Worm (Caenorhabditis elegans) whole organism, midembryonic: Measurements from ENCODE around the gene clec-165.

Experiments
- T22C8.4 ChIP-seq: fragments of 200-800 bp; sonication (Bioruptor generic); IDR thresholded peaks from 2 replicates; pipeline ENCODE4 v1.3.6; 2022; ENCODE audit warnings: missing genetic modification characterization, missing compliant biosample characterization
- cog-1 ChIP-seq: sonication (generic microtip); optimal IDR thresholded peaks from 2 replicates; lab custom pipeline; 2016; ENCODE audit warnings: missing genetic modification characterization, missing compliant biosample characterization
- flt-1 ChIP-seq: fragments of 200-800 bp; sonication (Bioruptor generic); IDR thresholded peaks from 2 replicates; pipeline ENCODE4 v1.3.6; 2022; ENCODE audit warnings: missing genetic modification characterization, missing compliant biosample characterization
- klf-2 ChIP-seq: fragments of 200-800 bp; sonication (Bioruptor generic); conservative IDR thresholded peaks from 2 replicates; pipeline ENCODE4 v1.3.6; 2022; ENCODE audit warnings: missing genetic modification reagents, missing genetic modification characterization, missing compliant biosample characterization
- med-1 ChIP-seq: sonication (generic microtip); optimal IDR thresholded peaks from 2 replicates; lab custom pipeline; 2017; ENCODE audit warnings: missing genetic modification characterization, mild to moderate bottlenecking, missing compliant biosample characterization, antibody characterized with exemption, missing genetic modification reagents; ENCODE audit not compliant: insufficient read depth
- ref-1 ChIP-seq: fragments of 200-800 bp; sonication (Bioruptor generic); conservative IDR thresholded peaks from 2 replicates; pipeline ENCODE4 v1.3.6; 2022; ENCODE audit warnings: missing genetic modification reagents, missing genetic modification characterization, missing compliant biosample characterization
- tab-1 ChIP-seq: fragments of 200-800 bp; sonication (Bioruptor generic); IDR thresholded peaks from 2 replicates; pipeline ENCODE4 v1.3.6; 2022; ENCODE audit warnings: missing genetic modification characterization, missing compliant biosample characterization
- ztf-23 ChIP-seq: fragments of 200-800 bp; sonication (Bioruptor generic); IDR thresholded peaks from 2 replicates; pipeline ENCODE4 v1.3.6; 2022; ENCODE audit warnings: missing genetic modification reagents, missing genetic modification characterization, missing compliant biosample characterization
- ztf-29 ChIP-seq: fragments of 200-800 bp; sonication (Bioruptor generic); IDR thresholded peaks from 2 replicates; pipeline ENCODE4 v1.3.6; 2022; ENCODE audit warnings: missing genetic modification reagents, missing genetic modification characterization, missing compliant biosample characterization

The clec-165 gene

DNA sequence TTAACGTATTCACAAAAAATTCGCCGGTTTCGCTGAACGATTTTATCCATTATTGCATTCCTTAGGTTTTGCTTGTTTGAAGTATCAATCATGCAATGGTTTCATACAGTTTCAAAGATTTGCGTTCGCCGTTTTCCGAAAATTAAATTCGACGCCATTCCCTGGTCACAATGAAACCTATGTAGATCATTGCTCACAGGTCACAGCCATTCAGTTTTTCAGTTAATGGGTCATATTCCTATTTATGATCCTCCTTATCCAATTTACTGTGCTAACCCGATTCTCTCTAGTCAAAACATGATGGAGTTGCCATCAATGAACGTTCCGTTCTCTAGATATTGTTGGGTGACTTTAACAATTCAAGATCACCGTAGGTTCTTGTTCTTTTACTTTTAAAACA lies 18.2 kb upstream of the clec-165 start, which contains the start of gene F38A1.13:
Gene F38A1.13 (plus strand): TSS at position 301 of the 400 bp plus-strand sequence.
- TF ChIP-seq med-1 (GFP tag; lab: Kevin White, UChicago): no peak
- no peak for TF ChIP-seq ztf-23 (GFP tag; lab: Robert Waterston, UW)
- TF ChIP-seq T22C8.4 (GFP tag; lab: Robert Waterston, UW): no peak
- TF ChIP-seq cog-1: no peak
- TF ChIP-seq klf-2 (GFP tag; lab: Robert Waterston, UW): no peak
- no peak for TF ChIP-seq ztf-29 (GFP tag; lab: Robert Waterston, UW)
- TF ChIP-seq ref-1: no peak
- TF ChIP-seq tab-1 (GFP tag; lab: Robert Waterston, UW): no peak
- TF ChIP-seq flt-1 (GFP tag; lab: Robert Waterston, UW): no peak

ce11 chrIV:1261930-1262329 lies 15.2 kb upstream of the clec-165 start:
- TF ChIP-seq klf-2 (GFP tag; lab: Robert Waterston, UW) (no peak), ztf-23 (GFP tag; lab: Robert Waterston, UW) (no peak), ref-1 (no peak), tab-1 (GFP tag; lab: Robert Waterston, UW) (no peak), flt-1 (GFP tag; lab: Robert Waterston, UW) (no peak), cog-1 (no peak), med-1 (GFP tag; lab: Kevin White, UChicago) (no peak), T22C8.4 (GFP tag; lab: Robert Waterston, UW) (no peak), ztf-29 (GFP tag; lab: Robert Waterston, UW) (no peak)

DNA sequence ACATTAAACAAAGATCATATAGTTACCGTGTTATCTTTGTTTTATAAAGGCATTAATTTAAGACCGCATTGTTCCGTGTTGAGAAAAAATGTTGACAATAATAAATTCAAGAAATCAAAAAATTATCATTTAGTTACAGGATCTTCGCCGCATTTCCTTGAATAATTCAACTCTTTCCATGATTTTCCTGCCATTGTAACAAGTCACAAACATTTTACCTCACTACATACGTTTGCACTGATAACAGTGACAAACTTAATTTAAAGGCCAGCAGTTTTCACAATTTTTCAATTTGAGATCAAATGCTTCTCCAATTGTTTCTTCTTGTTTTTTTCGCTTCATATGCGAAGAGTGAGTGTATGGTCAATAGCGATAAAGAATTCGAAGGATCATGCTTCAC lies 14.3 kb upstream of the clec-165 start, which contains the start of gene clec-169:
Gene clec-169 (plus strand): TSS at position 301 of the 400 bp plus-strand sequence.
- TF ChIP-seq klf-2 (GFP tag; lab: Robert Waterston, UW) (no peak), cog-1 (no peak), T22C8.4 (GFP tag; lab: Robert Waterston, UW) (no peak), ztf-29 (GFP tag; lab: Robert Waterston, UW) (no peak), tab-1 (GFP tag; lab: Robert Waterston, UW) (no peak), med-1 (GFP tag; lab: Kevin White, UChicago) (no peak), ztf-23 (GFP tag; lab: Robert Waterston, UW) (no peak), ref-1 (no peak), flt-1 (GFP tag; lab: Robert Waterston, UW) (no peak)

DNA sequence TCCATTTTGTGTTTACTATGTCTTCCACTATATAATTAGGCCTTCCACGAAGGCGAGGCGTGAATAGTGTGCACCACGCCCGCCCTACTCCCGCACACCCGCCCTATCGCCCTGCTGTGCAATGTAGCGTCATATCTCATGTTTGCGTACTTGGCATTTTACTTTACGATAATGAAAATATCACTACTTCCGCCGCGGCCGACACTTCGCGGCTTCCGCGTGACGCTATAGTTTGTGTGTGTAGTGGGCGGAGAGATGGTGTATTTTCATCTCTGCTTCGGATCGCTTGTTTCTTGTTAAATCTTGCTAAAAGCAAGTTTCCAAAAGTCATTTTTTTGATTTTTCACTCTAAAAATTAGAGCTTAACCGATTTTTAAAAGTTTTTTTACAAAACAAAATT lies 13.8 kb upstream of the clec-165 start:
- TF ChIP-seq ref-1: no peak
- TF ChIP-seq T22C8.4 (GFP tag; lab: Robert Waterston, UW): no peak
- no peak for TF ChIP-seq flt-1 (GFP tag; lab: Robert Waterston, UW)
- TF ChIP-seq ztf-23 (GFP tag; lab: Robert Waterston, UW): no peak
- no peak for TF ChIP-seq med-1 (GFP tag; lab: Kevin White, UChicago)
- no peak for TF ChIP-seq klf-2 (GFP tag; lab: Robert Waterston, UW)
- TF ChIP-seq tab-1 (GFP tag; lab: Robert Waterston, UW): no peak
- no peak for TF ChIP-seq cog-1
- TF ChIP-seq ztf-29 (GFP tag; lab: Robert Waterston, UW): no peak

ce11 chrIV:1256723-1257122 lies 10.0 kb upstream of the clec-165 start, which contains the start of gene clec-168:
Gene clec-168 (plus strand): TSS chrIV:1256969.
- TF ChIP-seq T22C8.4 (GFP tag; lab: Robert Waterston, UW) (no peak), klf-2 (GFP tag; lab: Robert Waterston, UW) (no peak), ref-1 (no peak), ztf-29 (GFP tag; lab: Robert Waterston, UW) (no peak), med-1 (GFP tag; lab: Kevin White, UChicago) (no peak), flt-1 (GFP tag; lab: Robert Waterston, UW) (no peak), cog-1 (no peak), tab-1 (GFP tag; lab: Robert Waterston, UW) (no peak), ztf-23 (GFP tag; lab: Robert Waterston, UW) (no peak)

DNA sequence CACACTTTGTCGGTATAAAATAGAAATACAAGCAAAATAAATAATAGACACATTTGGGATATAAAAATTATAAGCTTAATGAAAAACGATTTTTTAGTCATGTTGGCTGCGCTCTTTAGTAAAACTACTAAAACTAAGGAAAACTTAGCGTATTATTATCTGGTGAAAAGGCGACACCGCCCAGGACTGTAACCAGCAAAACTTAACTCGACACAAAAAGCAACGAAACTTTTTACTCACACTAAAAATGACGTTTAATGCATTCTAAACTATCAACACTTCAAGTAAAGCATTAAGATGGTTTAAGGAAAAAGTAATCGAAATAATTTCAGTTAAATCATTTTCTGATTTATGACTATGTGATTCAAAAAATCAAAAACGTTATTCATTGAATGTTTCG lies 8.9 kb upstream of the clec-165 start, which contains the start of gene clec-167:
Gene clec-167 (minus strand): TSS at position 101 of the 400 bp plus-strand sequence.
- TF ChIP-seq flt-1 (GFP tag; lab: Robert Waterston, UW): no peak
- no peak for TF ChIP-seq tab-1 (GFP tag; lab: Robert Waterston, UW)
- no peak for TF ChIP-seq klf-2 (GFP tag; lab: Robert Waterston, UW)
- TF ChIP-seq med-1 (GFP tag; lab: Kevin White, UChicago): no peak
- no peak for TF ChIP-seq ztf-29 (GFP tag; lab: Robert Waterston, UW)
- no peak for TF ChIP-seq ztf-23 (GFP tag; lab: Robert Waterston, UW)
- TF ChIP-seq T22C8.4 (GFP tag; lab: Robert Waterston, UW): no peak
- no peak for TF ChIP-seq cog-1
- TF ChIP-seq ref-1: no peak

ce11 chrIV:1251242-1251911 lies 4.7 kb upstream of the clec-165 start, which contains the start of the genes clec-166 and F38A1.6:
Gene clec-166 (minus strand): TSS chrIV:1251342.
Gene F38A1.6 (plus strand): TSS chrIV:1251861.
- TF ChIP-seq ztf-29 (GFP tag; lab: Robert Waterston, UW): no peak
- TF ChIP-seq T22C8.4 (GFP tag; lab: Robert Waterston, UW): no peak
- TF ChIP-seq cog-1: no peak
- no peak for TF ChIP-seq ref-1
- no peak for TF ChIP-seq tab-1 (GFP tag; lab: Robert Waterston, UW)
- no peak for TF ChIP-seq ztf-23 (GFP tag; lab: Robert Waterston, UW)
- TF ChIP-seq flt-1 (GFP tag; lab: Robert Waterston, UW): no peak
- no peak for TF ChIP-seq klf-2 (GFP tag; lab: Robert Waterston, UW)
- TF ChIP-seq med-1 (GFP tag; lab: Kevin White, UChicago): no peak

ce11 chrIV:1245244-1245643 lies 1.4 kb downstream of the clec-165 start, which contains the start of gene F38A1.9:
Gene F38A1.9 (minus strand): TSS chrIV:1245344.
- TF ChIP-seq ref-1: no peak
- no peak for TF ChIP-seq ztf-29 (GFP tag; lab: Robert Waterston, UW)

- no peak for TF ChIP-seq T22C8.4 (GFP tag; lab: Robert Waterston, UW)
- no peak for TF ChIP-seq med-1 (GFP tag; lab: Kevin White, UChicago)
- no peak for TF ChIP-seq cog-1
- TF ChIP-seq tab-1 (GFP tag; lab: Robert Waterston, UW): no peak
- TF ChIP-seq flt-1 (GFP tag; lab: Robert Waterston, UW): no peak
- TF ChIP-seq ztf-23 (GFP tag; lab: Robert Waterston, UW): no peak
- TF ChIP-seq klf-2 (GFP tag; lab: Robert Waterston, UW): no peak
Observed at ce11 chrIV:1243295-1243694, 3.4 kb downstream of the clec-165 start, which contains the start of gene F38A1.15. Gene F38A1.15 (minus strand): TSS chrIV:1243395.
